Worm (Caenorhabditis elegans) whole organism, L3 larva: ENCODE data around the gene F08C6.18.

ENCODE experiments used
- aly-2 ChIP-seq: fragments of 150-350 bp; optimal IDR thresholded peaks from 2 replicates; lab custom pipeline; 2014; ENCODE audit warnings: missing biosample characterization, missing genetic modification characterization
- ama-1 ChIP-seq: fragments of 150-350 bp; optimal IDR thresholded peaks from 2 replicates; lab custom pipeline; 2018
- ceh-16 ChIP-seq: sonication (generic microtip); optimal IDR thresholded peaks from 2 replicates; lab custom pipeline; 2017; ENCODE audit warnings: missing biosample characterization, missing genetic modification characterization
- ceh-82 ChIP-seq: fragments of 150-350 bp; optimal IDR thresholded peaks from 2 replicates; lab custom pipeline; 2014; ENCODE audit warnings: missing biosample characterization, missing genetic modification characterization
- ceh-9 ChIP-seq: sonication (generic microtip); optimal IDR thresholded peaks from 2 replicates; lab custom pipeline; 2018; ENCODE audit warnings: missing biosample characterization, missing genetic modification characterization
- daf-12 ChIP-seq: fragments of 150-350 bp; optimal IDR thresholded peaks from 2 replicates; lab custom pipeline; 2014; ENCODE audit warnings: missing biosample characterization, missing genetic modification reagents, missing genetic modification characterization
- egl-5 ChIP-seq: fragments of 150-350 bp; optimal IDR thresholded peaks from 2 replicates; lab custom pipeline; 2017; ENCODE audit warnings: missing biosample characterization, missing genetic modification reagents, missing genetic modification characterization, inconsistent platforms
- elt-1 ChIP-seq: fragments of 150-350 bp; optimal IDR thresholded peaks from 2 replicates; lab custom pipeline; 2014; ENCODE audit warnings: missing biosample characterization, missing genetic modification characterization
- elt-2 ChIP-seq: sonication (generic microtip); optimal IDR thresholded peaks from 2 replicates; lab custom pipeline; 2016; ENCODE audit warnings: missing genetic modification reagents, mild to moderate bottlenecking, missing genetic modification characterization, missing compliant biosample characterization
- elt-3 ChIP-seq, 3 experiments: fragments of 150-350 bp in 1 of 3; sonication (generic microtip) in 2 of 3; optimal IDR thresholded peaks; 2 replicates in 2 of 3; 4 replicates in 1 of 3; lab custom pipeline; 2014 to 2017; ENCODE audit warnings: missing biosample characterization in 3 of 3, missing genetic modification characterization in 3 of 3
- eor-1 ChIP-seq, 2 experiments: fragments of 150-350 bp; optimal IDR thresholded peaks; 2 replicates each; lab custom pipeline; 2014 to 2018; ENCODE audit warnings: missing biosample characterization in 2 of 2, missing genetic modification characterization in 2 of 2
- fkh-10 ChIP-seq: sonication (generic microtip); optimal IDR thresholded peaks from 2 replicates; lab custom pipeline; 2017; ENCODE audit warnings: missing biosample characterization, missing genetic modification reagents, missing genetic modification characterization
- hmg-11 ChIP-seq: sonication (generic microtip); optimal IDR thresholded peaks from 2 replicates; lab custom pipeline; 2016; ENCODE audit warnings: missing genetic modification characterization, missing compliant biosample characterization
- jun-1 ChIP-seq: fragments of 150-350 bp; optimal IDR thresholded peaks from 2 replicates; lab custom pipeline; 2014; ENCODE audit warnings: missing biosample characterization, missing genetic modification reagents, missing genetic modification characterization
- lin-15B ChIP-seq: fragments of 150-350 bp; optimal IDR thresholded peaks from 2 replicates; lab custom pipeline; 2014; ENCODE audit warnings: missing biosample characterization, missing genetic modification characterization
- lin-39 ChIP-seq: fragments of 150-350 bp; optimal IDR thresholded peaks from 2 replicates; lab custom pipeline; 2018; ENCODE audit warnings: missing biosample characterization, missing genetic modification reagents, missing genetic modification characterization
- lsy-12 ChIP-seq: sonication (generic microtip); optimal IDR thresholded peaks from 2 replicates; lab custom pipeline; 2016; ENCODE audit warnings: mild to moderate bottlenecking, missing genetic modification characterization, missing compliant biosample characterization
- mdl-1 ChIP-seq: fragments of 150-350 bp; optimal IDR thresholded peaks from 2 replicates; lab custom pipeline; 2014; ENCODE audit warnings: missing biosample characterization, missing genetic modification characterization
- nfya-1 ChIP-seq: sonication (generic microtip); optimal IDR thresholded peaks from 2 replicates; lab custom pipeline; 2017; ENCODE audit warnings: missing genetic modification characterization, mild to moderate bottlenecking, missing compliant biosample characterization, antibody characterized with exemption, moderate library complexity; ENCODE audit not compliant: insufficient read depth
- nhr-11 ChIP-seq: fragments of 150-350 bp; optimal IDR thresholded peaks from 2 replicates; lab custom pipeline; 2014; ENCODE audit warnings: missing biosample characterization, missing genetic modification characterization
- nhr-12 ChIP-seq: fragments of 150-350 bp; optimal IDR thresholded peaks from 2 replicates; lab custom pipeline; 2014; ENCODE audit warnings: missing biosample characterization, missing genetic modification characterization
- nhr-23 ChIP-seq: fragments of 150-350 bp; optimal IDR thresholded peaks from 2 replicates; lab custom pipeline; 2014; ENCODE audit warnings: missing biosample characterization, missing genetic modification reagents, missing genetic modification characterization
- nhr-237 ChIP-seq: fragments of 150-350 bp; optimal IDR thresholded peaks from 2 replicates; lab custom pipeline; 2014; ENCODE audit warnings: missing biosample characterization, missing genetic modification characterization
- nhr-25 ChIP-seq: sonication (generic microtip); optimal IDR thresholded peaks from 2 replicates; lab custom pipeline; 2017; ENCODE audit warnings: missing biosample characterization, missing genetic modification characterization
- nhr-28 ChIP-seq: fragments of 150-350 bp; optimal IDR thresholded peaks from 2 replicates; lab custom pipeline; 2014; ENCODE audit warnings: missing biosample characterization, missing genetic modification characterization
- nhr-43 ChIP-seq: sonication (generic microtip); optimal IDR thresholded peaks from 2 replicates; lab custom pipeline; 2016; ENCODE audit warnings: mild to moderate bottlenecking, missing genetic modification characterization, missing compliant biosample characterization; ENCODE audit not compliant: poor library complexity, severe bottlenecking
- pha-4 ChIP-seq: fragments of 150-350 bp; optimal IDR thresholded peaks from 2 replicates; lab custom pipeline; 2014; ENCODE audit warnings: missing biosample characterization, missing genetic modification reagents, missing genetic modification characterization
- pqm-1 ChIP-seq: fragments of 150-350 bp; optimal IDR thresholded peaks from 2 replicates; lab custom pipeline; 2017; ENCODE audit warnings: missing biosample characterization, missing genetic modification characterization, inconsistent platforms
- sea-2 ChIP-seq: fragments of 150-350 bp; sonication (generic microtip); optimal IDR thresholded peaks from 4 replicates; lab custom pipeline; 2014; ENCODE audit warnings: missing biosample characterization, missing genetic modification reagents, missing genetic modification characterization
- snpc-4 ChIP-seq: fragments of 150-350 bp; optimal IDR thresholded peaks from 2 replicates; lab custom pipeline; 2014; ENCODE audit warnings: missing biosample characterization, missing genetic modification characterization
- tbx-2 ChIP-seq: sonication (generic microtip); optimal IDR thresholded peaks from 2 replicates; lab custom pipeline; 2016; ENCODE audit warnings: mild to moderate bottlenecking, missing genetic modification characterization, missing compliant biosample characterization
- unc-39 ChIP-seq: sonication (generic microtip); optimal IDR thresholded peaks from 4 replicates; lab custom pipeline; 2017; ENCODE audit warnings: missing biosample characterization, missing genetic modification characterization
- unc-62 ChIP-seq: fragments of 150-350 bp; sonication (generic microtip); optimal IDR thresholded peaks from 4 replicates; lab custom pipeline; 2014; ENCODE audit warnings: missing biosample characterization, missing genetic modification reagents, missing genetic modification characterization
- zag-1 ChIP-seq: fragments of 150-350 bp; optimal IDR thresholded peaks from 2 replicates; lab custom pipeline; 2014; ENCODE audit warnings: missing biosample characterization, missing genetic modification characterization
- ztf-11 ChIP-seq: fragments of 150-350 bp; optimal IDR thresholded peaks from 2 replicates; lab custom pipeline; 2014; ENCODE audit warnings: missing biosample characterization, missing genetic modification characterization
- ztf-4 ChIP-seq: fragments of 150-350 bp; optimal IDR thresholded peaks from 2 replicates; lab custom pipeline; 2014; ENCODE audit warnings: missing biosample characterization, missing genetic modification characterization

F08C6.18 gene

ce11 chrX:7558928-7559455, 14.4 kb downstream of the F08C6.18 start, which contains the start of the genes PDB1.1 and F08C6.5:
Gene PDB1.1, minus strand, starts transcription at chrX:7559085.
Gene F08C6.5, plus strand, starts transcription at chrX:7559405.
- TF ChIP-seq nfya-1 (tag; lab: Kevin White, UChicago): no peak
- no peak for TF ChIP-seq lin-15B
- peak; percentile 31 for TF ChIP-seq pqm-1
- TF ChIP-seq fkh-10: no peak
- TF ChIP-seq nhr-28: no peak
- TF ChIP-seq ztf-4 (tag; lab: Kevin White, UChicago): no peak
- no peak for TF ChIP-seq nhr-237 (tag; lab: Kevin White, UChicago)
- no peak for TF ChIP-seq elt-3 (tag; optimal IDR thresholded peaks at IDR 0.05; lab: Kevin White, UChicago)
- TF ChIP-seq pha-4 (tag; lab: Kevin White, UChicago): peak; percentile 39
- TF ChIP-seq lin-39 (tag; lab: Kevin White, UChicago): no peak
- TF ChIP-seq hmg-11 (tag; lab: Kevin White, UChicago): no peak
- no peak for TF ChIP-seq ceh-82 (tag; lab: Kevin White, UChicago)
- peak; percentile 82 for TF ChIP-seq elt-2
- peak; percentile 37 for TF ChIP-seq jun-1 (tag; lab: Kevin White, UChicago)
- no peak for TF ChIP-seq sea-2 (GFP tag; lab: Kevin White, UChicago)
- no peak for TF ChIP-seq nhr-11 (tag; lab: Kevin White, UChicago)
- TF ChIP-seq nhr-23 (tag; lab: Kevin White, UChicago): no peak
- TF ChIP-seq, all 47 proteins: peak for 4

- TF ChIP-seq egl-5 (tag; lab: Kevin White, UChicago) (no peak), unc-62 (GFP tag; lab: Kevin White, UChicago) (no peak), ceh-16 (tag; lab: Kevin White, UChicago) (no peak), ztf-11 (tag; lab: Kevin White, UChicago) (no peak), snpc-4 (tag; lab: Kevin White, UChicago) (no peak), lsy-12 (tag; lab: Kevin White, UChicago) (no peak), lin-39 (tag; lab: Kevin White, UChicago) (no peak), daf-12 (tag; lab: Kevin White, UChicago) (no peak), nhr-11 (tag; lab: Kevin White, UChicago) (no peak), ceh-82 (tag; lab: Kevin White, UChicago) (no peak), ceh-9 (tag; lab: Kevin White, UChicago) (no peak), nhr-25 (no peak), unc-39 (tag; lab: Kevin White, UChicago) (no peak), nhr-12 (no peak), eor-1 (tag; optimal IDR thresholded peaks at IDR 0.05; lab: Kevin White, UChicago) (no peak), ama-1 (no peak), tbx-2 (tag; lab: Kevin White, UChicago) (no peak)
Measured at ce11 chrX:7554326-7554725, 19.1 kb downstream of the F08C6.18 start, which contains the start of gene F46C8.8. Gene F46C8.8, minus strand, starts transcription at chrX:7554426.

ce11 chrX:7553331-7553730, 20.1 kb downstream of the F08C6.18 start:
- no peak for TF ChIP-seq nfya-1 (tag; lab: Kevin White, UChicago)
- TF ChIP-seq mdl-1 (tag; lab: Kevin White, UChicago): no peak
- no peak for TF ChIP-seq nhr-12
- peak; percentile 18 for TF ChIP-seq nhr-25
- no peak for TF ChIP-seq ceh-16 (tag; lab: Kevin White, UChicago)
- TF ChIP-seq ztf-11 (tag; lab: Kevin White, UChicago): no peak
- TF ChIP-seq nhr-43: peak; percentile 18
- no peak for TF ChIP-seq elt-1 (tag; lab: Kevin White, UChicago)

ce11 chrX:7550452-7550851, 23.0 kb downstream of the F08C6.18 start:
- no peak for TF ChIP-seq aly-2
- no peak for TF ChIP-seq zag-1 (tag; lab: Kevin White, UChicago)
- peak; percentile 42 for TF ChIP-seq nhr-43
- TF ChIP-seq nhr-25: peak; percentile 15
